Worm (Caenorhabditis elegans) whole organism, young adult: ENCODE results near the gene bec-1.

Source experiments
- B0336.3 ChIP-seq: fragments of 200-800 bp; sonication (Bioruptor generic); IDR thresholded peaks from 2 replicates; pipeline ENCODE4 v1.3.6; 2022; ENCODE audit warnings: missing genetic modification characterization, missing compliant biosample characterization
- F10E7.11 ChIP-seq: sonication (generic microtip); optimal IDR thresholded peaks from 2 replicates; lab custom pipeline; 2017; ENCODE audit warnings: mild to moderate bottlenecking, missing genetic modification characterization, moderate library complexity, missing compliant biosample characterization
- F23B12.7 ChIP-seq: sonication (generic microtip); optimal IDR thresholded peaks from 2 replicates; lab custom pipeline; 2017; ENCODE audit warnings: missing genetic modification characterization, mild to moderate bottlenecking, missing compliant biosample characterization, antibody characterized with exemption, moderate library complexity; ENCODE audit not compliant: insufficient read depth
- F37B4.10 ChIP-seq: fragments of 200-800 bp; sonication (Bioruptor generic); IDR thresholded peaks from 2 replicates; pipeline ENCODE4 v1.3.6; 2022; ENCODE audit warnings: missing genetic modification characterization, missing compliant biosample characterization
- Y53F4B.3 ChIP-seq: fragments of 200-800 bp; sonication (Bioruptor generic); IDR thresholded peaks from 2 replicates; pipeline ENCODE4 v1.3.6; 2022; ENCODE audit warnings: missing genetic modification reagents, missing genetic modification characterization, missing compliant biosample characterization
- Y79H2A.3 ChIP-seq: fragments of 200-800 bp; sonication (Bioruptor generic); conservative IDR thresholded peaks from 2 replicates; pipeline ENCODE4 v1.3.6; 2022; ENCODE audit warnings: missing genetic modification reagents, missing genetic modification characterization, missing compliant biosample characterization
- Y95B8A.8 ChIP-seq: fragments of 200-800 bp; sonication (Bioruptor generic); IDR thresholded peaks from 2 replicates; pipeline ENCODE4 v1.3.6; 2022; ENCODE audit warnings: missing genetic modification reagents, missing genetic modification characterization, missing compliant biosample characterization
- atf-7 ChIP-seq: sonication (generic microtip); optimal IDR thresholded peaks from 2 replicates; lab custom pipeline; 2017; ENCODE audit warnings: mild to moderate bottlenecking, missing genetic modification characterization, missing compliant biosample characterization
- bed-1 ChIP-seq: fragments of 200-800 bp; sonication (Bioruptor generic); IDR thresholded peaks from 2 replicates; pipeline ENCODE4 v1.3.6; 2022; ENCODE audit warnings: missing genetic modification reagents, missing genetic modification characterization, missing compliant biosample characterization
- ccch-3 ChIP-seq: fragments of 200-800 bp; sonication (Bioruptor generic); optimal IDR thresholded peaks from 2 replicates; lab custom pipeline; 2018; ENCODE audit warnings: mild to moderate bottlenecking, missing genetic modification characterization, missing compliant biosample characterization
- cebp-1 ChIP-seq, 2 experiments: fragments of 200-800 bp in 1 of 2; sonication (Bioruptor generic) in 1 of 2; sonication (generic microtip) in 1 of 2; IDR thresholded peaks in 1 of 2; optimal IDR thresholded peaks in 1 of 2; 2 replicates each; pipeline versions ENCODE4 v1.3.6 to Lab custom; 2017 to 2022; ENCODE audit warnings: missing compliant biosample characterization in 2 of 2, missing genetic modification characterization in 2 of 2, mild to moderate bottlenecking in 1 of 2, missing genetic modification reagents in 1 of 2, moderate library complexity in 1 of 2
- ceh-40 ChIP-seq: fragments of 200-800 bp; sonication (Bioruptor generic); IDR thresholded peaks from 2 replicates; pipeline ENCODE4 v1.3.6; 2022; ENCODE audit warnings: missing genetic modification characterization, missing compliant biosample characterization
- ceh-58 ChIP-seq: fragments of 200-800 bp; sonication (Bioruptor generic); IDR thresholded peaks from 2 replicates; pipeline ENCODE4 v1.3.6; 2022; ENCODE audit warnings: missing genetic modification characterization, missing compliant biosample characterization
- die-1 ChIP-seq: sonication (generic microtip); optimal IDR thresholded peaks from 2 replicates; lab custom pipeline; 2016; ENCODE audit warnings: missing genotype, mild to moderate bottlenecking, missing genetic modification characterization, missing compliant biosample characterization
- egrh-3 ChIP-seq: fragments of 200-800 bp; sonication (Bioruptor generic); IDR thresholded peaks from 2 replicates; pipeline ENCODE4 v1.3.6; 2022; ENCODE audit warnings: missing genetic modification reagents, missing genetic modification characterization, missing compliant biosample characterization
- ekl-4 ChIP-seq: fragments of 200-800 bp; sonication (Bioruptor generic); IDR thresholded peaks from 2 replicates; pipeline ENCODE4 v1.3.6; 2022; ENCODE audit warnings: missing genetic modification reagents, missing genetic modification characterization, missing compliant biosample characterization
- fkh-3 ChIP-seq: sonication (generic microtip); optimal IDR thresholded peaks from 2 replicates; lab custom pipeline; 2016; ENCODE audit warnings: mild to moderate bottlenecking, missing genetic modification characterization, missing compliant biosample characterization
- hlh-12 ChIP-seq: sonication (generic microtip); optimal IDR thresholded peaks from 2 replicates; lab custom pipeline; 2016; ENCODE audit warnings: missing genetic modification characterization, missing compliant biosample characterization
- hmg-1.2 ChIP-seq: fragments of 200-800 bp; sonication (Bioruptor generic); IDR thresholded peaks from 2 replicates; pipeline ENCODE4 v1.3.6; 2022; ENCODE audit warnings: missing genetic modification reagents, missing genetic modification characterization, missing compliant biosample characterization
- hmg-20 ChIP-seq: fragments of 200-800 bp; sonication (Bioruptor generic); IDR thresholded peaks from 2 replicates; pipeline ENCODE4 v1.3.6; 2022; ENCODE audit warnings: missing genetic modification reagents, missing genetic modification characterization, missing compliant biosample characterization
- let-526 ChIP-seq: fragments of 200-800 bp; sonication (Bioruptor generic); IDR thresholded peaks from 2 replicates; pipeline ENCODE4 v1.3.6; 2022; ENCODE audit warnings: missing genetic modification reagents, missing genetic modification characterization, missing compliant biosample characterization
- lin-26 ChIP-seq: fragments of 200-800 bp; sonication (Bioruptor generic); IDR thresholded peaks from 2 replicates; pipeline ENCODE4 v1.3.6; 2022; ENCODE audit warnings: missing genetic modification reagents, missing genetic modification characterization, missing compliant biosample characterization
- lin-54 ChIP-seq: fragments of 200-800 bp; sonication (Bioruptor generic); optimal IDR thresholded peaks from 2 replicates; lab custom pipeline; 2018; ENCODE audit warnings: mild to moderate bottlenecking, missing genetic modification characterization, missing compliant biosample characterization
- lir-1 ChIP-seq: fragments of 200-800 bp; sonication (Bioruptor generic); conservative IDR thresholded peaks from 2 replicates; pipeline ENCODE4 v1.3.6; 2022; ENCODE audit warnings: missing genetic modification reagents, missing genetic modification characterization, missing compliant biosample characterization
- madf-6 ChIP-seq: fragments of 200-800 bp; sonication (Bioruptor generic); IDR thresholded peaks from 2 replicates; pipeline ENCODE4 v1.3.6; 2022; ENCODE audit warnings: missing genetic modification reagents, missing genetic modification characterization, missing compliant biosample characterization
- madf-8 ChIP-seq: fragments of 200-800 bp; sonication (Bioruptor generic); conservative IDR thresholded peaks from 2 replicates; pipeline ENCODE4 v1.3.6; 2022; ENCODE audit warnings: missing genetic modification reagents, missing genetic modification characterization, missing compliant biosample characterization
- mcd-1 ChIP-seq: fragments of 200-800 bp; sonication (Bioruptor generic); IDR thresholded peaks from 2 replicates; pipeline ENCODE4 v1.3.6; 2022; ENCODE audit warnings: missing genetic modification reagents, missing genetic modification characterization, missing compliant biosample characterization
- mes-4 ChIP-seq: sonication (generic microtip); optimal IDR thresholded peaks from 2 replicates; lab custom pipeline; 2016; ENCODE audit warnings: missing genotype, missing genetic modification characterization, missing compliant biosample characterization
- mxl-1 ChIP-seq: sonication (generic microtip); optimal IDR thresholded peaks from 2 replicates; lab custom pipeline; 2016; ENCODE audit warnings: missing genetic modification characterization, missing compliant biosample characterization
- nfyb-1 ChIP-seq: fragments of 200-800 bp; sonication (Bioruptor generic); IDR thresholded peaks from 2 replicates; pipeline ENCODE4 v1.3.6; 2022; ENCODE audit warnings: missing genetic modification reagents, missing genetic modification characterization, missing compliant biosample characterization
- nhr-179 ChIP-seq: sonication (generic microtip); optimal IDR thresholded peaks from 2 replicates; lab custom pipeline; 2016; ENCODE audit warnings: mild to moderate bottlenecking, missing genetic modification characterization, missing compliant biosample characterization
- nhr-80 ChIP-seq: sonication (generic microtip); optimal IDR thresholded peaks from 2 replicates; lab custom pipeline; 2016; ENCODE audit warnings: missing genetic modification characterization, missing compliant biosample characterization
- nhr-90 ChIP-seq: sonication (generic microtip); optimal IDR thresholded peaks from 2 replicates; lab custom pipeline; 2016; ENCODE audit warnings: missing genotype, mild to moderate bottlenecking, missing genetic modification characterization, missing compliant biosample characterization
- pbrm-1 ChIP-seq: fragments of 200-800 bp; sonication (Bioruptor generic); IDR thresholded peaks from 2 replicates; pipeline ENCODE4 v1.3.6; 2022; ENCODE audit warnings: missing genetic modification reagents, missing genetic modification characterization, missing compliant biosample characterization
- sdz-38 ChIP-seq: sonication (generic microtip); optimal IDR thresholded peaks from 2 replicates; lab custom pipeline; 2016; ENCODE audit warnings: missing genotype, missing genetic modification characterization, missing compliant biosample characterization
- somi-1 ChIP-seq: fragments of 200-800 bp; sonication (Bioruptor generic); optimal IDR thresholded peaks from 2 replicates; lab custom pipeline; 2018; ENCODE audit warnings: mild to moderate bottlenecking, missing genetic modification characterization, missing compliant biosample characterization
- tbp1 ChIP-seq: fragments of 200-800 bp; sonication (Bioruptor generic); optimal IDR thresholded peaks from 2 replicates; lab custom pipeline; 2018; ENCODE audit warnings: mild to moderate bottlenecking, missing genetic modification characterization, missing compliant biosample characterization
- ztf-26 ChIP-seq: sonication (generic microtip); optimal IDR thresholded peaks from 2 replicates; lab custom pipeline; 2017; ENCODE audit warnings: missing genetic modification characterization, missing compliant biosample characterization
- ztf-28 ChIP-seq: fragments of 200-800 bp; sonication (Bioruptor generic); IDR thresholded peaks from 2 replicates; pipeline ENCODE4 v1.3.6; 2022; ENCODE audit warnings: missing genetic modification reagents, missing genetic modification characterization, missing compliant biosample characterization

The bec-1 gene

DNA sequence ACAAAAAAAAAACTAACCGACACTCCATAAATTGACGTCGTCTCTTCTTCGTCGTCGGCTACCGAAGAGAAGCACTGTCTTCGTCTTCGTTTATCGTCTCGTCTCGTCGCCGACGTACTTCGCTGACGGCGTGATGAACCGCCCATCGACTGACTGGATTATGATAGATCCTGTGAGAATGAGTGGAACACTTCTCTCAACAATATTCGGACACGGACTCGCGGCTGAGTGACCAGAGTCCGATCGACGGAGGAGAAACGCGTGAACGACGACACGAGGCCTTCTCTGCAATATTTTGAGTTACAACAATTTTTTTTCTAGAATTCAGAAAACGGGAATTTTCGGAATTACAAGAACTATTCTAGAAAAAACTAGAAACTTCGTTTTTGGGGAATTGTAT lies 4.0 kb downstream of the bec-1 start, which contains the start of gene skn-1 (continued):
- TF ChIP-seq ztf-28 (GFP tag; lab: Robert Waterston, UW): no peak
- no peak for TF ChIP-seq nhr-179
- 0 out of 2 replicates have a peak, but pooled peaks have one; percentile 20 for TF ChIP-seq cebp-1 (GFP tag; IDR thresholded peaks at IDR 0.05; lab: Robert Waterston, UW)
- peak; percentile 13 for TF ChIP-seq cebp-1 (tag; optimal IDR thresholded peaks at IDR 0.05; lab: Kevin White, UChicago)
- TF ChIP-seq die-1 (tag; lab: Kevin White, UChicago): no peak
- no peak for TF ChIP-seq mes-4
- TF ChIP-seq ztf-26 (tag; lab: Kevin White, UChicago): no peak
- no peak for TF ChIP-seq somi-1
- no peak for TF ChIP-seq F10E7.11 (tag; lab: Kevin White, UChicago)
- no peak for TF ChIP-seq ceh-40 (GFP tag; lab: Robert Waterston, UW)
- no peak for TF ChIP-seq hmg-20 (GFP tag; lab: Robert Waterston, UW)
- no peak for TF ChIP-seq Y79H2A.3 (GFP tag; lab: Robert Waterston, UW)

DNA sequence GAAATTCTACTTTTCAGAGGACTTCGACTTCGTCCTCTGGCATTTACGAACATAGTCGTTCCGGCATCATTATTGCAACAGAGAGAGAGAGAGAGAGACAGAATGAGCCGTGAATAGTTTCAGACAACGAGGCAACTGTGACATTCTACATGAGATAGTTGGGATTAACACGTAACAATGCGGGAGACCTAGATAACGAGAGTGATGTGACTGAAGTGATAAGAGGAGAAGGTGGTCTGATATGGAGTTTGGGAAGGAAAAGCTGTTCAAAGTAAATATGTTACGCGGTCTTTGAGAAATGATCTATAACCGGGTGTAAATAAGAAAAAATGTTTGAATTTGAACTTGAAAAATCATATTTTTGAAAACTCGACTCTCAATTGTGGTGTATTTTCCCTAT lies 4.8 kb downstream of the bec-1 start:
- TF ChIP-seq nhr-80: peak; percentile 48
- TF ChIP-seq hmg-1.2 (GFP tag; lab: Robert Waterston, UW): peak; percentile 40; the same call in 1 of the 2 replicates
- TF ChIP-seq mxl-1 (tag; lab: Kevin White, UChicago): no peak
- peak; percentile 43; the same call in 1 of the 2 replicates for TF ChIP-seq nfyb-1 (GFP tag; lab: Robert Waterston, UW)
- 0 out of 2 replicates have a peak, but pooled peaks have one; percentile 31 for TF ChIP-seq cebp-1 (GFP tag; IDR thresholded peaks at IDR 0.05; lab: Robert Waterston, UW)
- peak; percentile 27 for TF ChIP-seq cebp-1 (tag; optimal IDR thresholded peaks at IDR 0.05; lab: Kevin White, UChicago)
- no peak for TF ChIP-seq pbrm-1 (GFP tag; lab: Robert Waterston, UW)
- 0 out of 2 replicates have a peak, but pooled peaks have one; percentile 22 for TF ChIP-seq ekl-4 (GFP tag; lab: Robert Waterston, UW)
- TF ChIP-seq madf-6 (GFP tag; lab: Robert Waterston, UW): no peak

DNA sequence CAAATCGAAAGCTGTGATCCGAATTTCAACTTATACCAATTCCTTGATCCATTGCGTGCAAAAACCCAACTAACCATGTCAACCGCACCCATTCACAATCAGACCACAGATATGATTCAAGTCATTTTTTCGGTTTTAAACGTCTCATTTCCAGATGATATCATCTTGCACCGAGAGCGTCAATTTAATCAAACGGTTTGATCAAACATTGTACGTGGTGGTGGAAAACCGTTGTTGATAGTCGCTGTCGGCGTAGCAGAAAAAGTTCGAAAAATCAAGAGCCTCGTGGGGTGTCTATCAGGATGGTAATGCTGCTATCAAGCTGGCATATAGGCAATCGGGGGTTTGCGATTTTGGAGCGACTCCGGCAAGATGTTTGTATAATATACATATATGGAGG lies 5.3 kb downstream of the bec-1 start:
- TF ChIP-seq nhr-90 (tag; lab: Kevin White, UChicago): no peak
- peak; percentile 54 for TF ChIP-seq atf-7 (tag; lab: Kevin White, UChicago)
- TF ChIP-seq B0336.3 (GFP tag; lab: Robert Waterston, UW): 0 out of 2 replicates have a peak, but pooled peaks have one; percentile 17
- peak; percentile 62 for TF ChIP-seq nhr-80

DNA sequence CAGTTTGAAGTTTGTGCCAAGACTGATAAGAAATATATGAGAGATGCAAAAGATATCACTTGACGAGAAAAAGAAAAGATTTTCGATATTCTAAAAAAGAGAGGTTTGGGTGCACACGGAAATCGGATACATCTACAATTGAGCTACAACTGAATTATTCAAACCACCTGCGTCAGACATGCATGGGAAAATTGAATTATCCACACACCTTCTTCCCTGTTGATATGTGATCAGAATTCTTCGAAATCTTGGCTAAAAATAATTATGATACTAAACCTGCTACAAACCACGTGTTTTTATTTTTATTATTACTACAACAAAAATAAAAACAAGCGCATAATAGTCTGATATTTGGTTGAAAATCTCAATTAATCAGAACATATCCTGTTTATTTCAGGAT lies 6.0 kb downstream of the bec-1 start:
- TF ChIP-seq F37B4.10 (GFP tag; lab: Robert Waterston, UW): no peak
- TF ChIP-seq cebp-1 (GFP tag; IDR thresholded peaks at IDR 0.05; lab: Robert Waterston, UW): no peak
- no peak for TF ChIP-seq cebp-1 (tag; optimal IDR thresholded peaks at IDR 0.05; lab: Kevin White, UChicago)
- TF ChIP-seq lir-1: no peak
- TF ChIP-seq sdz-38 (tag; lab: Kevin White, UChicago): no peak
- no peak for TF ChIP-seq let-526
- TF ChIP-seq lin-26 (GFP tag; lab: Robert Waterston, UW): no peak
- no peak for TF ChIP-seq ccch-3
- no peak for TF ChIP-seq mcd-1 (GFP tag; lab: Robert Waterston, UW)
- no peak for TF ChIP-seq F23B12.7 (tag; lab: Kevin White, UChicago)
- no peak for TF ChIP-seq ceh-58
- no peak for TF ChIP-seq fkh-3 (tag; lab: Kevin White, UChicago)
- TF ChIP-seq hlh-12: no peak
- TF ChIP-seq Y95B8A.8: no peak
- TF ChIP-seq madf-8 (GFP tag; lab: Robert Waterston, UW): no peak
- TF ChIP-seq egrh-3 (GFP tag; lab: Robert Waterston, UW): no peak
- TF ChIP-seq B0336.3 (GFP tag; lab: Robert Waterston, UW): no peak
- TF ChIP-seq lin-54 (GFP tag; lab: Kevin White, UChicago): no peak
- no peak for TF ChIP-seq bed-1 (GFP tag; lab: Robert Waterston, UW)
- no peak for TF ChIP-seq tbp1 (GFP tag; lab: Kevin White, UChicago)
- TF ChIP-seq Y53F4B.3 (GFP tag; lab: Robert Waterston, UW): no peak
- TF ChIP-seq, all 124 proteins: peak for 0
